Fruit fly (Drosophila melanogaster) Kc167 (cell line): ENCODE data around the gene CG43954.

Source experiments
- Myc ChIP-seq: fragments of >200 bp; optimal IDR thresholded peaks from 2 replicates; lab custom pipeline; 2017; ENCODE audit warnings: missing external identifiers
- Sin3A ChIP-seq: fragments of >200 bp; optimal IDR thresholded peaks from 2 replicates; lab custom pipeline; 2018; ENCODE audit warnings: missing external identifiers
- h ChIP-seq: fragments of >200 bp; optimal IDR thresholded peaks from 3 replicates; lab custom pipeline; 2018; ENCODE audit warnings: missing external identifiers
- insv ChIP-seq: fragments of >200 bp; optimal IDR thresholded peaks from 3 replicates; lab custom pipeline; 2018; ENCODE audit warnings: missing external identifiers
- psq ChIP-seq: fragments of >200 bp; optimal IDR thresholded peaks from 2 replicates; lab custom pipeline; 2017; ENCODE audit warnings: missing external identifiers
- ttk ChIP-seq: sonication (Bioruptor generic); optimal IDR thresholded peaks from 2 replicates; lab custom pipeline; 2017; ENCODE audit warnings: missing external identifiers

- TF ChIP-seq h (lab: Kevin White, UChicago) (no peak), psq (lab: Kevin White, UChicago) (no peak), insv (lab: Kevin White, UChicago) (no peak), Myc (lab: Kevin White, UChicago) (no peak), Sin3A (lab: Kevin White, UChicago) (no peak), ttk (lab: Kevin White, UChicago) (no peak)
Observed at dm6 chr3L:16645323-16645982, 66.0 kb downstream of the CG43954 start.
